Fruit fly (Drosophila melanogaster): Measurements from ENCODE around the gene CG42467.

DNA sequence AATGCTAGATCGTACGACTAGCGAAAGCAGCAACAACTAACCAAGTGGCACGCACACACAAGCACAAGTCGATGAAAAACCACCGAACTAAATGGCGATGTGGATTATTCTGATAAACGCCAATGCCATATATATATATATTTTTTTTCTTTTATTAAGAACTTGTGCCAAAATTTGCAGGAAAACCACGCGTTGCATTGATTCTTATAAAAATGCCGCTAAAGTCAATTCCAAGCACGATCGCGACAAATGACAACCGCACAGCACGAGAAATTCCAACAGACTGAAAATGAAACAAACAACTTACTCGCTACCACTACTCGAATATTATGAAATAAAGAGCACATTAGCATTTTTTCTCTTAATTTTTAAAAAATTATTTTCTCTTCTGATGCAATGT, 44.4 kb upstream of the CG42467 start, which contains the start of gene for:
- TF ChIP-seq eg (GFP tag; IDR thresholded peaks at IDR 0.05) (no peak), CG7368 (GFP tag; optimal IDR thresholded peaks at IDR 0.05) (no peak)
